Fruit fly (Drosophila melanogaster): ENCODE measurements around the gene CG34011.

CG34011 gene

dm6 chr2L:5724521-5725023 is 8.1 kb downstream of the CG34011 start, which contains the start of gene CG11030 (continued):
- TF ChIP-seq Nf-YB (GFP tag; optimal IDR thresholded peaks at IDR 0.05) (no peak), CG14860 (GFP tag; IDR thresholded peaks at IDR 0.05; ENCODE audit: partially characterized antibody) (peak; percentile 99), chinmo (GFP tag; IDR thresholded peaks at IDR 0.05; ENCODE audit: partially characterized antibody) (peak; percentile 99), ERR (GFP tag; optimal IDR thresholded peaks at IDR 0.05) (no peak), bab2 (GFP tag; optimal IDR thresholded peaks at IDR 0.05) (no peak), CG34422 (GFP tag; IDR thresholded peaks at IDR 0.05) (peak; percentile 71; the same call in 2 of the 3 replicates), CG13287 (GFP tag; IDR thresholded peaks at IDR 0.05; ENCODE audit: partially characterized antibody) (peak; percentile 99), CG10431 (GFP tag; optimal IDR thresholded peaks at IDR 0.05) (peak; percentile 44), ranshi (GFP tag; IDR thresholded peaks at IDR 0.05) (0 out of 2 replicates have a peak, but pooled peaks have one; percentile 5), sd (tag; optimal IDR thresholded peaks at IDR 0.05) (no peak), lola (GFP tag; optimal IDR thresholded peaks at IDR 0.05) (peak in 1 of 3 experiments; percentile 5), CTCF (GFP tag; optimal IDR thresholded peaks at IDR 0.05) (no peak), Dip2 (GFP tag; IDR thresholded peaks at IDR 0.05) (no peak), crp (GFP tag; optimal IDR thresholded peaks at IDR 0.05) (peak; percentile 27 to 87), Bgb (GFP tag; IDR thresholded peaks at IDR 0.05; ENCODE audit: partially characterized antibody) (peak; percentile 100), CG7271 (tag; optimal IDR thresholded peaks at IDR 0.05) (peak; percentile 67), CG9876 (GFP tag; optimal IDR thresholded peaks at IDR 0.05) (no peak), sens (GFP tag) (peak; percentile 81), CG16815 (GFP tag; optimal IDR thresholded peaks at IDR 0.05) (no peak), CG14050 (GFP tag; IDR thresholded peaks at IDR 0.05) (no peak), gcm (GFP tag; optimal IDR thresholded peaks at IDR 0.05) (no peak), CG14441 (GFP tag; IDR thresholded peaks at IDR 0.05) (no peak), Awh (GFP tag; IDR thresholded peaks at IDR 0.05) (no peak), Lim3 (GFP tag; IDR thresholded peaks at IDR 0.05) (no peak), sna (GFP tag; IDR thresholded peaks at IDR 0.05; ENCODE audit: partially characterized antibody) (peak; percentile 98), CG1603 (tag; optimal IDR thresholded peaks at IDR 0.05) (peak; percentile 51), oc (tag; optimal IDR thresholded peaks at IDR 0.05) (no peak), CG17912 (GFP tag; optimal IDR thresholded peaks at IDR 0.05) (no peak), esg (GFP tag; conservative IDR thresholded peaks at IDR 0.05) (no peak), Aef1 (GFP tag; IDR thresholded peaks at IDR 0.05) (0 out of 3 replicates have a peak, but pooled peaks have one; percentile 22), Poxn (GFP tag; IDR thresholded peaks at IDR 0.05) (no peak), CG18599 (GFP tag; optimal IDR thresholded peaks at IDR 0.05) (no peak), CG11504 (tag; optimal IDR thresholded peaks at IDR 0.05) (peak; percentile 15), CG7357 (GFP tag; IDR thresholded peaks at IDR 0.05) (no peak), CG17612 (GFP tag; IDR thresholded peaks at IDR 0.05) (no peak), CG1233 (GFP tag; optimal IDR thresholded peaks at IDR 0.05) (no peak), repo (GFP tag; optimal IDR thresholded peaks at IDR 0.05) (no peak), Stat92E (GFP tag; optimal IDR thresholded peaks at IDR 0.05) (peak in 1 of 3 experiments; percentile 39), Dp (GFP tag; optimal IDR thresholded peaks at IDR 0.05) (peak; percentile 71), emc (GFP tag; optimal IDR thresholded peaks at IDR 0.05) (no peak), CG11696 (GFP tag; IDR thresholded peaks at IDR 0.05) (no peak), E2f2 (GFP tag; IDR thresholded peaks at IDR 0.05) (peak; percentile 81), Elba2 (GFP tag; optimal IDR thresholded peaks at IDR 0.05) (peak; percentile 25), bcd (GFP tag; optimal IDR thresholded peaks at IDR 0.05) (peak; percentile 8), CG4404 (GFP tag; IDR thresholded peaks at IDR 0.05) (no peak), CG17186 (GFP tag; optimal IDR thresholded peaks at IDR 0.05) (no peak), chif (GFP tag; optimal IDR thresholded peaks at IDR 0.05) (no peak), CG8765 (GFP tag; IDR thresholded peaks at IDR 0.05) (no peak), nerfin-2 (GFP tag; IDR thresholded peaks at IDR 0.05; ENCODE audit: partially characterized antibody) (peak; percentile 98), CG3726 (GFP tag; IDR thresholded peaks at IDR 0.05) (no peak)
